Fruit fly (Drosophila melanogaster) whole organism, adult: Measurements from ENCODE around the gene nero.

Experiments used
- CG1620 ChIP-seq: fragments of 200-800 bp; sonication (Bioruptor generic); optimal IDR thresholded peaks from 2 replicates; lab custom pipeline; 2016; ENCODE audit warnings: missing biosample characterization, missing genetic modification characterization
- CG33017 ChIP-seq: fragments of 200-800 bp; sonication (Bioruptor generic); optimal IDR thresholded peaks from 2 replicates; lab custom pipeline; 2018; ENCODE audit warnings: missing biosample characterization, mild to moderate bottlenecking, missing genetic modification characterization, moderate library complexity
- CG7045 ChIP-seq: fragments of 200-800 bp; sonication (Bioruptor generic); optimal IDR thresholded peaks from 2 replicates; lab custom pipeline; 2017; ENCODE audit warnings: missing biosample characterization, mild to moderate bottlenecking, missing genetic modification characterization
- Clk ChIP-seq: fragments of 200-800 bp; sonication (Bioruptor generic); optimal IDR thresholded peaks from 2 replicates; lab custom pipeline; 2017; ENCODE audit warnings: missing biosample characterization, missing genetic modification characterization
- Hr96 ChIP-seq: fragments of 200-800 bp; sonication (Bioruptor generic); optimal IDR thresholded peaks from 2 replicates; lab custom pipeline; 2016; ENCODE audit warnings: missing biosample characterization, missing genetic modification characterization
- cic ChIP-seq: fragments of 200-800 bp; sonication (Bioruptor generic); optimal IDR thresholded peaks from 2 replicates; lab custom pipeline; 2017; ENCODE audit warnings: missing biosample characterization, mild to moderate bottlenecking, missing genetic modification characterization, moderate library complexity
- cnc ChIP-seq, 2 experiments: fragments of >200 bp; optimal IDR thresholded peaks; 2 replicates each; lab custom pipeline; 2017
- ovo ChIP-seq: fragments of 200-800 bp; sonication (Bioruptor generic); optimal IDR thresholded peaks from 2 replicates; lab custom pipeline; 2016; ENCODE audit warnings: missing biosample characterization, missing genetic modification characterization

dm6 chr3R:31708240-31708639 lies 39.1 kb downstream of the nero start, which contains the start of gene CG42693:
- no peak for TF ChIP-seq cnc (optimal IDR thresholded peaks at IDR 0.05; lab: Kevin White, UChicago)
- no peak for TF ChIP-seq CG7045 (GFP tag; lab: Kevin White, UChicago)
- no peak for TF ChIP-seq CG33017
- no peak for TF ChIP-seq cic (GFP tag; lab: Kevin White, UChicago)
- no peak for TF ChIP-seq Clk
- no peak for TF ChIP-seq CG1620 (GFP tag; lab: Kevin White, UChicago)
- TF ChIP-seq Hr96 (GFP tag; lab: Kevin White, UChicago) = no peak
- no peak for TF ChIP-seq ovo (GFP tag; lab: Kevin White, UChicago)
